Worm (Caenorhabditis elegans): ENCODE data around the gene F29B9.1.
"Not testable (repeated sequence)": the region's sequence is repeated elsewhere in the genome, so short reads cannot be mapped to it uniquely, and the experiment has no call there.

F29B9.1 gene

DNA sequence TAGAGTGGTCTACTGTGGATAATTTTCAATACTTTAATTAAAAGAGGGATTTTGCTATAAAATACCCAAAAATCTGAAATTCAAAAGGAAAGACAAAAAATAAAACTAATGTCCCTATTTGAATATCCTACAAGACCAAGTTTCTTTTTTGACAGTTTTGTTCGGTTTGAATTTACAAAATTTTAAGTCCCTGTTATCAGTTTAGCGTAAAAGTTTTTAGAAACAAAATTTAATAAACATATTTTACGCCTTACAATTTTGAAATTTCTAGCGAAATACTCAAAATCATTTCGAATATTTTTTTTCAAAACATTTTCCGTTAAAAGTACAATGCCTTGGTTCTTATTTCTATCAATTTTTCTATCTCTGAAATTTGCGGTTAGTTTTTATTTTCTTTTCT, 27.3 kb downstream of the F29B9.1 start, which contains the start of gene spe-51:
spe-51 (plus strand) TSS at position 301 of the 400 bp plus-strand sequence.
- TF ChIP-seq pes-1 (GFP tag; IDR thresholded peaks at IDR 0.05): no peak
- no peak for TF ChIP-seq flt-1 (GFP tag; IDR thresholded peaks at IDR 0.05)
- TF ChIP-seq hmbx-1 (tag; optimal IDR thresholded peaks at IDR 0.05): no peak
- no peak for TF ChIP-seq aly-1 (tag; optimal IDR thresholded peaks at IDR 0.05)
- no peak for TF ChIP-seq ceh-13 (GFP tag; optimal IDR thresholded peaks at IDR 0.05)
- no peak for TF ChIP-seq ceh-36 (tag; optimal IDR thresholded peaks at IDR 0.05)
- TF ChIP-seq tbx-37 (GFP tag; conservative IDR thresholded peaks at IDR 0.05): no peak
- TF ChIP-seq scrt-1 (GFP tag; IDR thresholded peaks at IDR 0.05): no peak

- no peak for TF ChIP-seq flt-1 (GFP tag; IDR thresholded peaks at IDR 0.05)
- no peak for TF ChIP-seq tra-4 (tag; optimal IDR thresholded peaks at IDR 0.05)
- no peak for TF ChIP-seq tbx-11 (GFP tag; IDR thresholded peaks at IDR 0.05)
- no peak for TF ChIP-seq F13C5.2 (tag; optimal IDR thresholded peaks at IDR 0.05)
- TF ChIP-seq B0310.2 (tag; optimal IDR thresholded peaks at IDR 0.05): no peak
- no peak for TF ChIP-seq tbx-37 (GFP tag; conservative IDR thresholded peaks at IDR 0.05)
- no peak for TF ChIP-seq aly-1 (tag; optimal IDR thresholded peaks at IDR 0.05)
- TF ChIP-seq hnd-1 (tag; optimal IDR thresholded peaks at IDR 0.05): no peak
- no peak for TF ChIP-seq hmg-4 (GFP tag; optimal IDR thresholded peaks at IDR 0.05)
- no peak for TF ChIP-seq ceh-13 (GFP tag; optimal IDR thresholded peaks at IDR 0.05)
- TF ChIP-seq pes-1 (GFP tag; IDR thresholded peaks at IDR 0.05): no peak
- TF ChIP-seq ets-7 (tag; optimal IDR thresholded peaks at IDR 0.05): no peak
- TF ChIP-seq sea-1 (GFP tag; conservative IDR thresholded peaks at IDR 0.05): no peak
- TF ChIP-seq ama-1 (optimal IDR thresholded peaks at IDR 0.05): no peak
- no peak for TF ChIP-seq ceh-36 (tag; optimal IDR thresholded peaks at IDR 0.05)
- TF ChIP-seq hmbx-1 (tag; optimal IDR thresholded peaks at IDR 0.05): no peak
- no peak for TF ChIP-seq scrt-1 (GFP tag; IDR thresholded peaks at IDR 0.05)
These were observed 38.7 kb downstream of the F29B9.1 start, which contains the start of gene ogdh-1 for ce11 chrIV:4703911-4704310. TSS of gene ogdh-1 (minus strand) at chrIV:4704011.

DNA sequence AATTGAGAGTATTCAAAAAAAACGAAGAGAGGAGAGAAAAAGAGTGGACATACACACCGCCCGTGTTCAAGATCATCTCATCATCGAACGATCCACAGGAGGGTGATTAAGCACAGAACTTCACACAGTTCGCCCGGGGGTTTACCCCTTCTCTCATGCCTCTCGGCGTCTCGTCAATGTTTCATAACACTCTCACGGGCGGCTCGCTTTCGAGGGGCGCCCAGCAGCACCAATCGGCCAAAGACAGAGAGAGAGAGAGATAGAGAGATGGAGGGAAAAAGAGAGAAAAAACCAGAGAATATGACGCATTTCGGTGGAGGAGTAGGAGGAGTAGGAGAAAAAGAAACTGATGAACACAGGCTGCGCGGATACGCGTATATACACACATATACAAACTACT, 40.0 kb downstream of the F29B9.1 start:
- no peak for TF ChIP-seq scrt-1 (GFP tag; IDR thresholded peaks at IDR 0.05)
- 0 out of 2 replicates have a peak, but pooled peaks have one; percentile 11 for TF ChIP-seq sea-1 (GFP tag; conservative IDR thresholded peaks at IDR 0.05)
- peak; percentile 40 for TF ChIP-seq hmg-4 (GFP tag; optimal IDR thresholded peaks at IDR 0.05)
- TF ChIP-seq F13C5.2 (tag; optimal IDR thresholded peaks at IDR 0.05): no peak
- TF ChIP-seq ceh-36 (tag; optimal IDR thresholded peaks at IDR 0.05): no peak
- no peak for TF ChIP-seq flt-1 (GFP tag; IDR thresholded peaks at IDR 0.05)
- no peak; the same call in 1 of the 2 replicates for TF ChIP-seq pes-1 (GFP tag; IDR thresholded peaks at IDR 0.05)
- no peak for TF ChIP-seq aly-1 (tag; optimal IDR thresholded peaks at IDR 0.05)
- no peak for TF ChIP-seq hnd-1 (tag; optimal IDR thresholded peaks at IDR 0.05)
- TF ChIP-seq B0310.2 (tag; optimal IDR thresholded peaks at IDR 0.05): no peak
- TF ChIP-seq tra-4 (tag; optimal IDR thresholded peaks at IDR 0.05): no peak
- TF ChIP-seq ama-1 (optimal IDR thresholded peaks at IDR 0.05): no peak
- TF ChIP-seq tbx-11 (GFP tag; IDR thresholded peaks at IDR 0.05): no peak

- TF ChIP-seq ets-7 (tag; optimal IDR thresholded peaks at IDR 0.05): no peak
- TF ChIP-seq aly-1 (tag; optimal IDR thresholded peaks at IDR 0.05): no peak
- no peak for TF ChIP-seq flt-1 (GFP tag; IDR thresholded peaks at IDR 0.05)
- TF ChIP-seq hmbx-1 (tag; optimal IDR thresholded peaks at IDR 0.05): no peak
- TF ChIP-seq F13C5.2 (tag; optimal IDR thresholded peaks at IDR 0.05): no peak
- TF ChIP-seq ceh-36 (tag; optimal IDR thresholded peaks at IDR 0.05): no peak
- no peak for TF ChIP-seq sea-1 (GFP tag; conservative IDR thresholded peaks at IDR 0.05)
- no peak for TF ChIP-seq scrt-1 (GFP tag; IDR thresholded peaks at IDR 0.05)
- no peak for TF ChIP-seq hmg-4 (GFP tag; optimal IDR thresholded peaks at IDR 0.05)
- TF ChIP-seq tbx-11 (GFP tag; IDR thresholded peaks at IDR 0.05): no peak
- TF ChIP-seq ama-1 (optimal IDR thresholded peaks at IDR 0.05): no peak
- TF ChIP-seq ceh-13 (GFP tag; optimal IDR thresholded peaks at IDR 0.05): no peak
- no peak for TF ChIP-seq tbx-37 (GFP tag; conservative IDR thresholded peaks at IDR 0.05)
- TF ChIP-seq hnd-1 (tag; optimal IDR thresholded peaks at IDR 0.05): no peak
- no peak for TF ChIP-seq B0310.2 (tag; optimal IDR thresholded peaks at IDR 0.05)
- no peak for TF ChIP-seq pes-1 (GFP tag; IDR thresholded peaks at IDR 0.05)
- no peak for TF ChIP-seq tra-4 (tag; optimal IDR thresholded peaks at IDR 0.05)
These were observed 40.7 kb downstream of the F29B9.1 start for ce11 chrIV:4705922-4706321.

ce11 chrIV:4710459-4710858, 45.3 kb downstream of the F29B9.1 start, which contains the start of gene cif-1:
TSS of gene cif-1 (minus strand) at chrIV:4710755.
- TF ChIP-seq pes-1 (GFP tag; IDR thresholded peaks at IDR 0.05) (no peak), ama-1 (optimal IDR thresholded peaks at IDR 0.05) (no peak), hmg-4 (GFP tag; optimal IDR thresholded peaks at IDR 0.05) (no peak), hmbx-1 (tag; optimal IDR thresholded peaks at IDR 0.05) (no peak), tra-4 (tag; optimal IDR thresholded peaks at IDR 0.05) (no peak), tbx-37 (GFP tag; conservative IDR thresholded peaks at IDR 0.05) (no peak), tbx-11 (GFP tag; IDR thresholded peaks at IDR 0.05) (no peak), F13C5.2 (tag; optimal IDR thresholded peaks at IDR 0.05) (no peak), hnd-1 (tag; optimal IDR thresholded peaks at IDR 0.05) (no peak), ceh-13 (GFP tag; optimal IDR thresholded peaks at IDR 0.05) (no peak), scrt-1 (GFP tag; IDR thresholded peaks at IDR 0.05) (no peak), ceh-36 (tag; optimal IDR thresholded peaks at IDR 0.05) (no peak), flt-1 (GFP tag; IDR thresholded peaks at IDR 0.05) (no peak), sea-1 (GFP tag; conservative IDR thresholded peaks at IDR 0.05) (no peak), B0310.2 (tag; optimal IDR thresholded peaks at IDR 0.05) (no peak)

- TF ChIP-seq pes-1 (GFP tag; IDR thresholded peaks at IDR 0.05): peak; percentile 61; the same call in 1 of the 2 replicates
- peak; percentile 65 for TF ChIP-seq ama-1 (optimal IDR thresholded peaks at IDR 0.05)
- peak; percentile 23 for TF ChIP-seq ceh-36 (tag; optimal IDR thresholded peaks at IDR 0.05)
- peak; percentile 68 for TF ChIP-seq tbx-37 (GFP tag; conservative IDR thresholded peaks at IDR 0.05)
- TF ChIP-seq ceh-13 (GFP tag; optimal IDR thresholded peaks at IDR 0.05): no peak
- no peak for TF ChIP-seq scrt-1 (GFP tag; IDR thresholded peaks at IDR 0.05)
These were observed 47.2 kb downstream of the F29B9.1 start, which contains the start of gene yars-2 for ce11 chrIV:4712376-4712775. TSS of gene yars-2 (minus strand) at chrIV:4712624.

DNA sequence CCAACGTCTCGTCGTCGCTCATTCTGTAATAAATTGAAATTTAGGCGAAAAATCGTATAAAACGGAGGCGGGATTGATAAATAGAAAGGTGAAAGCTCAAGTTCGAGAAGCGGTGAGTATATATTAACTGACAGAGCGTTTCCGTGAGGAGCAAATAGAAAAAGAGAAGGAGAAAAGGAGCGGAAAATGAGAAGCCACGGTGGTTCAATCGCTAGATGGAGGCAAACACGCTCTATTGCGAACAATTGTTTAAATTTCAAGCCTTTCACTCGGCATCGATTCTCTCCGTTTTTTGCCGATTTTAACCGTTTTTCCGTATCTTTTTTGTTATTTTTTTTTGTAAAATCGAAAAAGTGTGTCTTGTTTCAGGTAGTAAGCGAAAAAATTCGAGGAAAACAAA, 50.6 kb downstream of the F29B9.1 start, which contains the start of gene miro-1:
miro-1 (minus strand) TSS at position 23 of the 400 bp plus-strand sequence.
- TF ChIP-seq tbx-37 (GFP tag; conservative IDR thresholded peaks at IDR 0.05); hmg-4 (GFP tag; optimal IDR thresholded peaks at IDR 0.05); pes-1 (GFP tag; IDR thresholded peaks at IDR 0.05): not testable (repeated sequence)
